Fruit fly (Drosophila melanogaster) whole organism, embryonic: ENCODE results near the gene UQCR-Q.

Experiments
- Atf3 ChIP-seq: fragments of 200-800 bp; sonication (Bioruptor generic); optimal IDR thresholded peaks from 3 replicates; lab custom pipeline; 2016; ENCODE audit warnings: missing biosample characterization, missing genetic modification characterization
- Atf6 ChIP-seq: fragments of 200-800 bp; sonication (Bioruptor generic); IDR thresholded peaks from 2 replicates; pipeline ENCODE4 v1.3.6; 2022; ENCODE audit warnings: missing biosample characterization, missing genetic modification characterization
- Bteb2 ChIP-seq: fragments of 200-800 bp; sonication (Bioruptor generic); optimal IDR thresholded peaks from 2 replicates; lab custom pipeline; 2016; ENCODE audit warnings: missing biosample characterization, missing genetic modification characterization
- CG10274 ChIP-seq: fragments of 200-800 bp; sonication (Bioruptor generic); optimal IDR thresholded peaks from 3 replicates; lab custom pipeline; 2017; ENCODE audit warnings: missing biosample characterization, mild to moderate bottlenecking, missing genetic modification characterization
- CG10565 ChIP-seq: fragments of 200-800 bp; sonication (Bioruptor generic); optimal IDR thresholded peaks from 3 replicates; lab custom pipeline; 2016; ENCODE audit warnings: missing biosample characterization, mild to moderate bottlenecking, missing genetic modification characterization
- CG10654 ChIP-seq: fragments of 200-800 bp; sonication (Bioruptor generic); optimal IDR thresholded peaks from 2 replicates; lab custom pipeline; 2016; ENCODE audit warnings: missing biosample characterization, missing genetic modification characterization
- CG11247 ChIP-seq: fragments of 200-800 bp; sonication (Bioruptor generic); IDR thresholded peaks from 2 replicates; pipeline ENCODE4 v1.3.6; 2022; ENCODE audit warnings: missing biosample characterization, missing genetic modification characterization
- CG12236 ChIP-seq: fragments of 200-800 bp; sonication (Bioruptor generic); optimal IDR thresholded peaks from 2 replicates; lab custom pipeline; 2016; ENCODE audit warnings: missing biosample characterization, missing genetic modification characterization
- CG12942 ChIP-seq: fragments of 200-800 bp; sonication (Bioruptor generic); optimal IDR thresholded peaks from 3 replicates; lab custom pipeline; 2016; ENCODE audit warnings: missing biosample characterization, missing genetic modification characterization
- CG13287 ChIP-seq: fragments of 200-800 bp; sonication (Bioruptor generic); IDR thresholded peaks from 2 replicates; pipeline ENCODE4 v1.3.6; 2022; ENCODE audit warnings: missing biosample characterization, missing genetic modification characterization; ENCODE audit not compliant: partially characterized antibody
- CG13894 ChIP-seq: fragments of 200-800 bp; sonication (Bioruptor generic); optimal IDR thresholded peaks from 3 replicates; lab custom pipeline; 2018; ENCODE audit warnings: missing biosample characterization, mild to moderate bottlenecking, missing genetic modification characterization, moderate library complexity
- CG14441 ChIP-seq: fragments of 200-800 bp; sonication (Bioruptor generic); IDR thresholded peaks from 2 replicates; pipeline ENCODE4 v1.3.6; 2022; ENCODE audit warnings: missing biosample characterization, missing genetic modification characterization
- CG15269 ChIP-seq: fragments of 200-800 bp; sonication (Bioruptor generic); optimal IDR thresholded peaks from 2 replicates; lab custom pipeline; 2018; ENCODE audit warnings: missing biosample characterization, mild to moderate bottlenecking, missing genetic modification characterization, moderate library complexity
- CG15514 ChIP-seq: fragments of 200-800 bp; sonication (Bioruptor generic); optimal IDR thresholded peaks from 3 replicates; lab custom pipeline; 2017; ENCODE audit warnings: missing biosample characterization, missing genetic modification characterization, mild to moderate bottlenecking, moderate library complexity, missing genetic modification reagents
- CG17328 ChIP-seq: fragments of 200-800 bp; sonication (Bioruptor generic); IDR thresholded peaks from 2 replicates; pipeline ENCODE4 v1.3.6; 2022; ENCODE audit warnings: missing biosample characterization, missing genetic modification characterization
- CG17568 ChIP-seq: fragments of 200-800 bp; sonication (Bioruptor generic); optimal IDR thresholded peaks from 2 replicates; lab custom pipeline; 2018; ENCODE audit warnings: missing biosample characterization, mild to moderate bottlenecking, missing genetic modification characterization, moderate library complexity
- CG18262 ChIP-seq: fragments of 200-800 bp; optimal IDR thresholded peaks from 3 replicates; lab custom pipeline; 2019; ENCODE audit warnings: missing biosample characterization, mild to moderate bottlenecking, missing genetic modification characterization, moderate library complexity
- CG18476 ChIP-seq: fragments of 200-800 bp; sonication (Bioruptor generic); optimal IDR thresholded peaks from 2 replicates; lab custom pipeline; 2016; ENCODE audit warnings: missing biosample characterization, mild to moderate bottlenecking, missing genetic modification characterization
- CG32767 ChIP-seq: fragments of 200-800 bp; sonication (Bioruptor generic); IDR thresholded peaks from 2 replicates; pipeline ENCODE4 v1.3.6; 2022; ENCODE audit warnings: missing biosample characterization, missing genetic modification characterization
- CG34422 ChIP-seq: fragments of 200-800 bp; sonication (Bioruptor generic); IDR thresholded peaks from 3 replicates; pipeline ENCODE4 v1.3.6; 2022; ENCODE audit warnings: missing biosample characterization, missing genetic modification characterization
- CG3838 ChIP-seq: fragments of 200-800 bp; sonication (Bioruptor generic); optimal IDR thresholded peaks from 3 replicates; lab custom pipeline; 2016; ENCODE audit warnings: missing biosample characterization, missing genetic modification characterization
- CG5245 ChIP-seq: fragments of 200-800 bp; sonication (Bioruptor generic); optimal IDR thresholded peaks from 3 replicates; lab custom pipeline; 2016; ENCODE audit warnings: missing biosample characterization, missing genetic modification characterization
- CG8359 ChIP-seq: fragments of 200-800 bp; sonication (Bioruptor generic); optimal IDR thresholded peaks from 2 replicates; lab custom pipeline; 2017; ENCODE audit warnings: missing biosample characterization, mild to moderate bottlenecking, missing genetic modification characterization, borderline replicate concordance
- CG9215 ChIP-seq: fragments of 200-800 bp; sonication (Bioruptor generic); IDR thresholded peaks from 2 replicates; pipeline ENCODE4 v1.3.6; 2022; ENCODE audit warnings: missing biosample characterization, missing genetic modification characterization
- CG9727 ChIP-seq: fragments of 200-800 bp; sonication (Bioruptor generic); optimal IDR thresholded peaks from 3 replicates; lab custom pipeline; 2017; ENCODE audit warnings: missing biosample characterization, mild to moderate bottlenecking, missing genetic modification characterization
- CrebB ChIP-seq: fragments of 200-800 bp; sonication (Bioruptor generic); optimal IDR thresholded peaks from 3 replicates; lab custom pipeline; 2018; ENCODE audit warnings: missing biosample characterization, mild to moderate bottlenecking, missing genetic modification characterization
- Dip2 ChIP-seq: fragments of 200-800 bp; sonication (Bioruptor generic); IDR thresholded peaks from 2 replicates; pipeline ENCODE4 v1.3.6; 2022; ENCODE audit warnings: missing biosample characterization, missing genetic modification characterization
- Dll ChIP-seq: fragments of 200-800 bp; sonication (Bioruptor generic); IDR thresholded peaks from 4 replicates; pipeline ENCODE4 v1.3.6; 2022; ENCODE audit warnings: missing biosample characterization, missing genetic modification characterization; ENCODE audit not compliant: partially characterized antibody
- Elba2 ChIP-seq: fragments of 200-800 bp; sonication (Bioruptor generic); optimal IDR thresholded peaks from 3 replicates; lab custom pipeline; 2016; ENCODE audit warnings: missing biosample characterization, missing genetic modification characterization
- HLH3B ChIP-seq: fragments of 200-800 bp; sonication (Bioruptor generic); IDR thresholded peaks from 2 replicates; pipeline ENCODE4 v1.3.6; 2022; ENCODE audit warnings: missing biosample characterization, missing genetic modification characterization
- Hand ChIP-seq: fragments of 200-800 bp; sonication (Bioruptor generic); optimal IDR thresholded peaks from 2 replicates; lab custom pipeline; 2017; ENCODE audit warnings: mild to moderate bottlenecking, missing biosample characterization, missing genetic modification reagents, missing genetic modification characterization
- Hmx ChIP-seq: fragments of 200-800 bp; sonication (Bioruptor generic); optimal IDR thresholded peaks from 2 replicates; lab custom pipeline; 2016; ENCODE audit warnings: missing biosample characterization, missing genetic modification characterization
- Hr3 ChIP-seq: fragments of 200-800 bp; sonication (Bioruptor generic); optimal IDR thresholded peaks from 3 replicates; lab custom pipeline; 2016; ENCODE audit warnings: missing biosample characterization, missing genetic modification characterization
- Mes4 ChIP-seq: fragments of 200-800 bp; sonication (Bioruptor generic); optimal IDR thresholded peaks from 2 replicates; lab custom pipeline; 2016; ENCODE audit warnings: missing biosample characterization, missing genetic modification characterization
- Opbp ChIP-seq: fragments of 200-800 bp; sonication (Bioruptor generic); IDR thresholded peaks from 3 replicates; pipeline ENCODE4 v1.3.6; 2022; ENCODE audit warnings: missing biosample characterization, missing genetic modification characterization; ENCODE audit not compliant: partially characterized antibody
- PHDP ChIP-seq: fragments of 200-800 bp; sonication (Bioruptor generic); optimal IDR thresholded peaks from 3 replicates; lab custom pipeline; 2018; ENCODE audit warnings: missing biosample characterization, mild to moderate bottlenecking, missing genetic modification characterization, moderate library complexity
- Ptx1 ChIP-seq: fragments of 200-800 bp; sonication (Bioruptor generic); IDR thresholded peaks from 2 replicates; pipeline ENCODE4 v1.3.6; 2022; ENCODE audit warnings: missing biosample characterization, missing genetic modification characterization
- Rfx ChIP-seq: fragments of 200-800 bp; sonication (Bioruptor generic); IDR thresholded peaks from 2 replicates; pipeline ENCODE4 v1.3.6; 2022; ENCODE audit warnings: missing biosample characterization, missing genetic modification characterization
- dati ChIP-seq: fragments of 200-800 bp; sonication (Bioruptor generic); IDR thresholded peaks from 2 replicates; pipeline ENCODE4 v1.3.6; 2022; ENCODE audit warnings: missing biosample characterization, missing genetic modification characterization
- ewg ChIP-seq: fragments of 200-800 bp; sonication (Bioruptor generic); optimal IDR thresholded peaks from 3 replicates; lab custom pipeline; 2017; ENCODE audit warnings: mild to moderate bottlenecking, missing biosample characterization, missing genetic modification reagents, missing genetic modification characterization
- mld ChIP-seq: fragments of 200-800 bp; sonication (Bioruptor generic); IDR thresholded peaks from 3 replicates; pipeline ENCODE4 v1.3.6; 2022; ENCODE audit warnings: missing biosample characterization, missing genetic modification characterization; ENCODE audit not compliant: partially characterized antibody
- pb ChIP-seq: fragments of 200-800 bp; sonication (Bioruptor generic); optimal IDR thresholded peaks from 3 replicates; lab custom pipeline; 2016; ENCODE audit warnings: missing biosample characterization, missing genetic modification characterization
- ranshi ChIP-seq: fragments of 200-800 bp; sonication (Bioruptor generic); IDR thresholded peaks from 2 replicates; pipeline ENCODE4 v1.3.6; 2022; ENCODE audit warnings: missing biosample characterization, missing genetic modification characterization
- sna ChIP-seq: fragments of 200-800 bp; sonication (Bioruptor generic); IDR thresholded peaks from 2 replicates; pipeline ENCODE4 v1.3.6; 2022; ENCODE audit warnings: missing biosample characterization, missing genetic modification characterization; ENCODE audit not compliant: partially characterized antibody
- sqz ChIP-seq: fragments of 200-800 bp; sonication (Bioruptor generic); optimal IDR thresholded peaks from 3 replicates; lab custom pipeline; 2018; ENCODE audit warnings: missing biosample characterization, mild to moderate bottlenecking, missing genetic modification characterization
- tll ChIP-seq, 2 experiments: fragments of 200-800 bp in 1 of 2; fragments of >200 bp in 1 of 2; sonication (Bioruptor generic) in 1 of 2; optimal IDR thresholded peaks; 2 replicates each; lab custom pipeline; 2017 to 2019; ENCODE audit warnings: missing biosample characterization in 2 of 2, missing genetic modification characterization in 2 of 2, mild to moderate bottlenecking in 1 of 2, moderate library complexity in 1 of 2
- trem ChIP-seq: fragments of 200-800 bp; optimal IDR thresholded peaks from 3 replicates; lab custom pipeline; 2019; ENCODE audit warnings: missing biosample characterization, mild to moderate bottlenecking, missing genetic modification characterization, moderate library complexity
- tup ChIP-seq: fragments of 200-800 bp; sonication (Bioruptor generic); optimal IDR thresholded peaks from 2 replicates; lab custom pipeline; 2016; ENCODE audit warnings: missing biosample characterization, mild to moderate bottlenecking, missing genetic modification characterization, moderate library complexity
- zen ChIP-seq: fragments of 200-800 bp; sonication (Bioruptor generic); optimal IDR thresholded peaks from 3 replicates; lab custom pipeline; 2018; ENCODE audit warnings: missing biosample characterization, mild to moderate bottlenecking, missing genetic modification characterization, moderate library complexity

UQCR-Q gene

dm6 chr3L:17513893-17514616 lies 39.5 kb downstream of the UQCR-Q start, which contains the start of the genes U4-U6-60K and CG7564 (continued):
- TF ChIP-seq CG9215 (GFP tag; lab: Robert Waterston, UW) (peak; percentile 71), Hr3 (GFP tag; lab: Kevin White, UChicago) (peak; percentile 81), mld (GFP tag; lab: Robert Waterston, UW) (peak; percentile 95), Atf6 (GFP tag; lab: Robert Waterston, UW) (no peak), CG13287 (GFP tag; lab: Robert Waterston, UW) (peak; percentile 89), CG34422 (GFP tag; lab: Robert Waterston, UW) (peak; percentile 33; the same call in 1 of the 3 replicates), Hmx (GFP tag; lab: Kevin White, UChicago) (peak; percentile 20), Atf3 (GFP tag; lab: Kevin White, UChicago) (peak; percentile 38), CG10274 (GFP tag; lab: Kevin White, UChicago) (peak; percentile 41), CG15514 (GFP tag; lab: Kevin White, UChicago) (peak; percentile 41), Bteb2 (peak; percentile 12), CG12236 (no peak), CG10565 (GFP tag; lab: Kevin White, UChicago) (no peak), zen (tag; lab: Kevin White, UChicago) (peak; percentile 50), CG3838 (GFP tag; lab: Kevin White, UChicago) (no peak), Ptx1 (GFP tag; lab: Robert Waterston, UW) (peak; percentile 53; the same call in 1 of the 2 replicates), Mes4 (no peak), Dll (GFP tag; lab: Robert Waterston, UW) (peak; percentile 95), Rfx (GFP tag; lab: Robert Waterston, UW) (peak; percentile 79), CG18476 (peak; percentile 61), dati (GFP tag; lab: Robert Waterston, UW) (no peak), ranshi (GFP tag; lab: Robert Waterston, UW) (peak; percentile 33; the same call in 1 of the 2 replicates), CG9727 (peak; percentile 78), CG18262 (tag; lab: Kevin White, UChicago) (peak; percentile 54), CG17328 (GFP tag; lab: Robert Waterston, UW) (no peak; the same call in 1 of the 2 replicates), Opbp (GFP tag; lab: Robert Waterston, UW) (peak; percentile 97), pb (GFP tag; lab: Kevin White, UChicago) (no peak), CG5245 (GFP tag; lab: Kevin White, UChicago) (peak; percentile 8), tup (GFP tag; lab: Kevin White, UChicago) (peak; percentile 15), CrebB (tag; lab: Kevin White, UChicago) (no peak), PHDP (peak; percentile 40), sna (GFP tag; lab: Robert Waterston, UW) (peak; percentile 91), sqz (GFP tag; lab: Kevin White, UChicago) (no peak), Dip2 (GFP tag; lab: Robert Waterston, UW) (no peak), CG15269 (tag; lab: Kevin White, UChicago) (no peak), CG14441 (GFP tag; lab: Robert Waterston, UW) (no peak), ewg (GFP tag; lab: Kevin White, UChicago) (peak; percentile 51), CG13894 (no peak), CG8359 (no peak), CG10654 (peak; percentile 60), CG32767 (GFP tag; lab: Robert Waterston, UW) (no peak), HLH3B (GFP tag; lab: Robert Waterston, UW) (peak; percentile 13; the same call in 1 of the 2 replicates), trem (tag; lab: Kevin White, UChicago) (peak; percentile 55), CG17568 (GFP tag; lab: Kevin White, UChicago) (no peak), Hand (no peak), tll (GFP tag; optimal IDR thresholded peaks at IDR 0.05; lab: Kevin White, UChicago) (peak in 1 of 2 experiments; percentile 71), CG12942 (GFP tag; lab: Kevin White, UChicago) (peak; percentile 61), CG11247 (0 out of 2 replicates have a peak, but pooled peaks have one; percentile 43), Elba2 (GFP tag; lab: Kevin White, UChicago) (peak; percentile 56)
